Worm (Caenorhabditis elegans) whole organism, young adult: ENCODE measurements around the gene srbc-65.

Experiments used
- let-526 ChIP-seq: fragments of 200-800 bp; sonication (Bioruptor generic); IDR thresholded peaks from 2 replicates; pipeline ENCODE4 v1.3.6; 2022; ENCODE audit warnings: missing genetic modification reagents, missing genetic modification characterization, missing compliant biosample characterization
- let-607 ChIP-seq, 2 experiments: fragments of 200-800 bp in 1 of 2; sonication (Bioruptor generic) in 1 of 2; sonication (generic microtip) in 1 of 2; optimal IDR thresholded peaks; 2 replicates each; lab custom pipeline; 2016 to 2018; ENCODE audit warnings: mild to moderate bottlenecking in 2 of 2, missing compliant biosample characterization in 2 of 2, missing genetic modification characterization in 2 of 2, moderate library complexity in 2 of 2, missing genotype in 1 of 2

DNA sequence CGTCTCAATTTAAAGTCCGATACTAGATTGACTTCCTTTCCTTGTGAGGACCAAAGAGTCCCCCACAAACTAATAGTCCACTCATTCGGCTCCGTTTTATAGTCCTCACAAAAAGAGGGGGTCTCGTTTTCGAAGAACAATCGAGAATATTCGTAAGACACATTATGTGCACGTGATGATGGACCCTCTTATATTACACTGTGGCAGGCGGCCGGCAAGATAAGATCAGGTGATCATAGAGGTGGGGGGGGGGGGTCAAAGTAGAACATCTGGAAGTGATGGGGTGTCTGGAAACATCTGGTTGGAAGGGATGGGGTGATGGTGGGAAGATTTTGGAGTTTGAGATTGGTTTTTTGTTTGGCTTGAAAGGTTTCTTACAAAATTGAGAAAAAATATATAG lies 47.7 kb downstream of the srbc-65 start:
- TF ChIP-seq let-607 (tag; optimal IDR thresholded peaks at IDR 0.05; lab: Kevin White, UChicago) (no peak), let-526 (GFP tag; lab: Robert Waterston, UW) (0 out of 2 replicates have a peak, but pooled peaks have one; percentile 61)
